Worm (Caenorhabditis elegans) whole organism, mixed stage, embryonic: Measurements from ENCODE around the gene F54B8.4.
"Not testable (repeated sequence)": the region's sequence is repeated elsewhere in the genome, so short reads cannot be mapped to it uniquely, and the experiment has no call there.

ENCODE experiments used
- M03D4.4 ChIP-seq: sonication (generic microtip); optimal IDR thresholded peaks from 2 replicates; lab custom pipeline; 2017; ENCODE audit warnings: mild to moderate bottlenecking, missing genetic modification characterization, missing compliant biosample characterization
- bed-3 ChIP-seq: fragments of 200-800 bp; sonication (Bioruptor generic); optimal IDR thresholded peaks from 3 replicates; lab custom pipeline; 2018; ENCODE audit warnings: mild to moderate bottlenecking, missing genetic modification characterization, moderate library complexity, missing compliant biosample characterization
- ceh-39 ChIP-seq: fragments of 150-350 bp; optimal IDR thresholded peaks from 2 replicates; lab custom pipeline; 2014; ENCODE audit warnings: missing biosample characterization, missing genetic modification characterization
- ceh-83 ChIP-seq: fragments of 200-800 bp; sonication (Bioruptor generic); optimal IDR thresholded peaks from 2 replicates; lab custom pipeline; 2018; ENCODE audit warnings: mild to moderate bottlenecking, missing genetic modification characterization, missing compliant biosample characterization
- cnd-1 ChIP-seq: fragments of 200-800 bp; sonication (Bioruptor generic); optimal IDR thresholded peaks from 2 replicates; lab custom pipeline; 2018; ENCODE audit warnings: mild to moderate bottlenecking, missing genetic modification characterization, missing compliant biosample characterization
- flh-1 ChIP-seq: fragments of 200-800 bp; sonication (Bioruptor generic); optimal IDR thresholded peaks from 2 replicates; lab custom pipeline; 2018; ENCODE audit warnings: mild to moderate bottlenecking, missing genetic modification characterization, moderate library complexity, missing compliant biosample characterization
- ham-2 ChIP-seq: fragments of 200-800 bp; sonication (Bioruptor generic); optimal IDR thresholded peaks from 2 replicates; lab custom pipeline; 2018; ENCODE audit warnings: mild to moderate bottlenecking, missing genetic modification characterization, missing compliant biosample characterization
- hlh-1 ChIP-seq: fragments of 150-350 bp; optimal IDR thresholded peaks from 2 replicates; lab custom pipeline; 2014; ENCODE audit warnings: missing biosample characterization, missing genetic modification reagents, missing genetic modification characterization
- lin-13 ChIP-seq: fragments of 150-350 bp; optimal IDR thresholded peaks from 2 replicates; lab custom pipeline; 2014; ENCODE audit warnings: missing biosample characterization, missing genetic modification characterization
- lin-32 ChIP-seq: fragments of 200-800 bp; sonication (Bioruptor generic); optimal IDR thresholded peaks from 2 replicates; lab custom pipeline; 2018; ENCODE audit warnings: mild to moderate bottlenecking, missing genetic modification characterization, missing compliant biosample characterization
- lsy-2 ChIP-seq: fragments of 150-350 bp; optimal IDR thresholded peaks from 2 replicates; lab custom pipeline; 2014; ENCODE audit warnings: missing biosample characterization, missing genetic modification characterization
- mab-5 ChIP-seq: fragments of 150-350 bp; optimal IDR thresholded peaks from 2 replicates; lab custom pipeline; 2014; ENCODE audit warnings: missing biosample characterization, missing genetic modification characterization
- mep-1 ChIP-seq: fragments of 150-350 bp; optimal IDR thresholded peaks from 2 replicates; lab custom pipeline; 2017; ENCODE audit warnings: missing biosample characterization, missing genetic modification reagents, missing genetic modification characterization, inconsistent platforms
- nhr-12 ChIP-seq: fragments of 150-350 bp; optimal IDR thresholded peaks from 2 replicates; lab custom pipeline; 2014; ENCODE audit warnings: missing biosample characterization, missing genetic modification characterization
- nhr-2 ChIP-seq: fragments of 150-350 bp; optimal IDR thresholded peaks from 2 replicates; lab custom pipeline; 2014; ENCODE audit warnings: missing biosample characterization, missing genetic modification characterization
- nhr-237 ChIP-seq: fragments of 150-350 bp; optimal IDR thresholded peaks from 2 replicates; lab custom pipeline; 2014; ENCODE audit warnings: missing biosample characterization, missing genetic modification characterization
- nhr-76 ChIP-seq: sonication (generic microtip); optimal IDR thresholded peaks from 2 replicates; lab custom pipeline; 2017; ENCODE audit warnings: missing biosample characterization, missing genetic modification characterization
- pha-4 ChIP-seq: fragments of 150-350 bp; optimal IDR thresholded peaks from 2 replicates; lab custom pipeline; 2018; ENCODE audit warnings: missing biosample characterization, missing genetic modification reagents, missing genetic modification characterization
- sptf-1 ChIP-seq: sonication (generic microtip); optimal IDR thresholded peaks from 2 replicates; lab custom pipeline; 2017; ENCODE audit warnings: mild to moderate bottlenecking, missing genetic modification characterization, moderate library complexity, missing compliant biosample characterization
- tbx-8 ChIP-seq: fragments of 200-800 bp; sonication (Bioruptor generic); optimal IDR thresholded peaks from 2 replicates; lab custom pipeline; 2018; ENCODE audit warnings: mild to moderate bottlenecking, missing genetic modification characterization, moderate library complexity, missing compliant biosample characterization
- unc-62 ChIP-seq: fragments of 150-350 bp; optimal IDR thresholded peaks from 2 replicates; lab custom pipeline; 2014; ENCODE audit warnings: missing biosample characterization, missing genetic modification reagents, missing genetic modification characterization
- zip-8 ChIP-seq: fragments of 150-350 bp; optimal IDR thresholded peaks from 2 replicates; lab custom pipeline; 2014; ENCODE audit warnings: missing biosample characterization, missing genetic modification characterization
- ztf-11 ChIP-seq: fragments of 150-350 bp; optimal IDR thresholded peaks from 2 replicates; lab custom pipeline; 2014; ENCODE audit warnings: missing biosample characterization, missing genetic modification characterization

The F54B8.4 gene

DNA sequence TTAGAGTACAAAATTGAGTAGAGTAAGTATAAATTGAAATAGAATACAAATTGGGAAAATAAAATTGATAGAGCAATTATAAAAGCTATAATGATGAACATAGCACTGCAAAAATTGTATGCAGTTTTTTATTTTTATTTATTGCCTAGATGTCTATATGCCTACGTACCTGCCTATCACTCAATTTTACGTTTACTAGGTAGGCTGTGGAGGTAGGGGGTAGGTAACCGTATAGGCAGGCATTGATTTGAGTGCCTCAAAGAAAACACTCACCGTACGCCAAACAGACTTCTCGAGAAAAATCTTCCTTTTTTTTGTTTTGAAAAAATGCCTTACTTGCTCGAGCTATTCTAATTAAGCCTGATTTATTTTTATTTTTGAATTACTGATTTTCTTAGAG is 15.4 kb downstream of the F54B8.4 start, which contains the start of gene srbc-56:
srbc-56 (minus strand) TSS at position 101 of the 400 bp plus-strand sequence.
- TF ChIP-seq ztf-11 (tag; lab: Kevin White, UChicago) (no peak), mab-5 (tag; lab: Kevin White, UChicago) (no peak), pha-4 (tag; lab: Kevin White, UChicago) (no peak)
- TF ChIP-seq, all 35 proteins: peak for 0

DNA sequence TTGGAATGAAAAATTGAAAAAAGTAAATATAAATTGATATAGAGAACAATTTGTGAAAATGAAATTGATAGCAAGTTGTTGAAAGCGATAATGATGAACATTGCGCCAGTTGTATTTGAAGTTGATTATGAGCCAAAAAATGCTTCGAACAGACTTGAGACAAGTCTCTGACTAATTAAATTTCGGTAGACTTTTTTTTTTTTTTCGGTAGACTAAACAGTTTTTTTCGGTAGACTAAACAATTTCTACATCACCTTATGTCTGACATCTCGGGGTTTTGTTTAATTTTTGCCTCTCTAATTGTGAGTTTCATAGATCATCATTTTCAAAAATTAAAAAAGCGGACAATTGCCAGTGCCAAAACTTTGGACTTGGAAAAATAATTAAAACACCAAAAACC is 17.4 kb downstream of the F54B8.4 start, which contains the start of gene srbc-54:
srbc-54 (minus strand) TSS at position 101 of the 400 bp plus-strand sequence.
- TF ChIP-seq nhr-12 (tag; lab: Kevin White, UChicago) (no peak), nhr-2 (tag; lab: Kevin White, UChicago) (no peak), bed-3 (GFP tag; lab: Kevin White, UChicago) (no peak), tbx-8 (GFP tag; lab: Kevin White, UChicago) (no peak), unc-62 (no peak)

- TF ChIP-seq sptf-1 (tag; lab: Kevin White, UChicago), result no peak
Observed at ce11 chrV:15841095-15841494, 24.9 kb downstream of the F54B8.4 start, which contains the start of gene srh-149. TSS of gene srh-149 (minus strand) at chrV:15841195.

DNA sequence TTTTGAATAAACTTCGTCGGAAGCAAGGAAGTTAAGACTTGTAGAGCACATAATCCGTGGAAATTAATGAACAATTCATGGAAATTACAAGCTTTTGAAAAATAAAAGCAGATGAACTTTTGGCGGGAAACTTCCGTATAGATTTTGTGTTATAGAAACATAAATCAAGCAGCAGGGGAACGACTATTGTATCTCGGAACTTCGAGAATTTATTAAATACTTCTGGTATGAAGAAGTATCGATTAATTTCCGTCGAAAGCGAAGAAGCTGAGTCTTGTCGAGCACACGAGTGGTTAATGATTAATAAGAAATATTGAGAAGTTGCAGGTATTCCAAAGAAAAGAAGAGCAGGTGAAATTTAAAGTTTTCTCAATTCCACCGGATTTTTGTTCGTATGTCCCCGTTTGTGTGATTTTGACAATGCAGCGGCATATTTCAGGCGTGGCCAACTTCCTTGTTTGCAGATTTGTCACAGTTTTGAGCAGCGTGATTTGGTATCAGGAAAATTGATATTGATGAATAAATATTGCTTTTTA is 34.2 kb downstream of the F54B8.4 start, which contains the start of gene srh-147:
srh-147 (minus strand) TSS at position 51 of the 536 bp plus-strand sequence.
- not testable (repeated sequence) for TF ChIP-seq ceh-83; zip-8 (tag; lab: Kevin White, UChicago); ceh-39 (tag; lab: Kevin White, UChicago)
- TF ChIP-seq, all 35 proteins: peak for 0; not testable (repeated sequence) for 35

DNA sequence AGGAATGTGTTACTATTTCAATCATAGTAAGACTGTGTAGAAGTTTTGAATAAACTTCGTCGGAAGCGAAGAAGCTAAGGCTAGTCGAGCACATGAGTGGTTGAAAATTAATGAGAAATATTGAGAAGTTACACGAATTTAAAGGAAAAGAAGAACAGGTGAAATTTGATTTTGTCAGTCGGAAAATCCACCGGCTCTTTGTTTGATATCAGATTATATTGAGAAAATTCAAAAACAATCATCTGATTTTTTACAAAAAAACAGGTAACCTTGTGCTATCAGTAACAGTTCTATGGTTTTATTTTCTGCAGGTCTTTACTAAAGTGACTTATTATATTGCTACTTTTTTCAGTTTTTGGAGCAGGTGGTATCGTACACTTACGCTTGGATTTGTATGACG is 42.1 kb downstream of the F54B8.4 start, which contains the start of gene srh-148:
srh-148 (minus strand) TSS at position 101 of the 400 bp plus-strand sequence.
- TF ChIP-seq lsy-2, result no peak
- TF ChIP-seq cnd-1, result no peak
- TF ChIP-seq M03D4.4 (tag; lab: Kevin White, UChicago), result no peak
- no peak for TF ChIP-seq mep-1

DNA sequence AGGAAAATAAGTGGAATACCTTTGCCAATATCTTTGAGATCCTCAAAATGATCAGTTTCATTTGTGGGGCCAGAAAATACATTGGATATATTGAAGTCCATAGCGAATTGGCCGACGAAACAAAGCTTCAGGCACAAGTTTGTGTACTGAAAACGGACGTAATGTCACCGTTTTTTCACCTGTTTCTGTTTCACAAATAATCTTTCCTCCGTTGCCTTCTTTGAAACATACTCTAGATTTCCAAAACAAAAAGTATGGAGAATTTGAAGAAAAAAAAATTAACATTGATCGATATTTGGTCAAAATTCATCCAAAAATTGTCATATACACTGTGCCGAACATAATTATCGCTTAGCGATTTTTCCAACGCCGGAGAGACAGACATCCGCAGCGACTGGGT is 46.4 kb downstream of the F54B8.4 start, which contains the start of gene srz-12:
srz-12 (minus strand) TSS at position 101 of the 400 bp plus-strand sequence.
- no peak for TF ChIP-seq mab-5 (tag; lab: Kevin White, UChicago)
- no peak for TF ChIP-seq ceh-83
- TF ChIP-seq ham-2 (GFP tag; lab: Kevin White, UChicago), result no peak

- TF ChIP-seq M03D4.4 (tag; lab: Kevin White, UChicago), result no peak
- no peak for TF ChIP-seq nhr-237 (tag; lab: Kevin White, UChicago)
- no peak for TF ChIP-seq hlh-1 (tag; lab: Kevin White, UChicago)
- TF ChIP-seq lsy-2, result no peak
- no peak for TF ChIP-seq flh-1 (GFP tag; lab: Kevin White, UChicago)
- TF ChIP-seq lin-32 (GFP tag; lab: Kevin White, UChicago), result no peak
- TF ChIP-seq lin-13, result no peak
- no peak for TF ChIP-seq pha-4 (tag; lab: Kevin White, UChicago)
Observed at ce11 chrV:15863042-15863441, 46.9 kb downstream of the F54B8.4 start, which contains the start of gene srh-299. TSS of gene srh-299 (plus strand) at chrV:15863342.

- TF ChIP-seq ztf-11 (tag; lab: Kevin White, UChicago) (no peak), lsy-2 (no peak), nhr-76 (tag; lab: Kevin White, UChicago) (no peak), cnd-1 (no peak)
Observed at ce11 chrV:15865839-15866238, 49.7 kb downstream of the F54B8.4 start, which contains the start of gene srh-293. TSS of gene srh-293 (plus strand) at chrV:15866139.
